Worm (Caenorhabditis elegans) whole organism, L1 larva: ENCODE measurements around the gene Y67D8C.2.

Experiments used
- C04F5.9 ChIP-seq: sonication (generic microtip); optimal IDR thresholded peaks from 2 replicates; lab custom pipeline; 2016; ENCODE audit warnings: missing genetic modification characterization, missing compliant biosample characterization
- C16A3.4 ChIP-seq: fragments of 150-350 bp; optimal IDR thresholded peaks from 2 replicates; lab custom pipeline; 2014; ENCODE audit warnings: missing biosample characterization, missing genetic modification characterization
- F16B12.6 ChIP-seq: fragments of 150-350 bp; optimal IDR thresholded peaks from 2 replicates; lab custom pipeline; 2014; ENCODE audit warnings: missing biosample characterization, missing genetic modification characterization
- alr-1 ChIP-seq: fragments of 200-800 bp; sonication (Bioruptor generic); optimal IDR thresholded peaks from 2 replicates; lab custom pipeline; 2018; ENCODE audit warnings: borderline replicate concordance, mild to moderate bottlenecking, missing genetic modification characterization, missing compliant biosample characterization
- ama-1 ChIP-seq: fragments of 150-350 bp; optimal IDR thresholded peaks from 2 replicates; lab custom pipeline; 2014
- blmp-1 ChIP-seq: fragments of 150-350 bp; optimal IDR thresholded peaks from 2 replicates; lab custom pipeline; 2014; ENCODE audit warnings: missing biosample characterization, missing genetic modification characterization
- ceh-82 ChIP-seq, 3 experiments: fragments of 150-350 bp in 1 of 3; sonication (generic microtip) in 2 of 3; optimal IDR thresholded peaks; 2 replicates each; lab custom pipeline; 2014 to 2017; ENCODE audit warnings: missing biosample characterization in 3 of 3, missing genetic modification characterization in 3 of 3
- dpl-1 ChIP-seq, 3 experiments: fragments of 150-350 bp in 2 of 3; sonication (generic microtip) in 1 of 3; optimal IDR thresholded peaks; 2 replicates each; lab custom pipeline; 2014 to 2017; ENCODE audit warnings: missing biosample characterization in 3 of 3, missing genetic modification characterization in 3 of 3, missing genetic modification reagents in 3 of 3
- efl-1 ChIP-seq, 4 experiments: fragments of 150-350 bp; optimal IDR thresholded peaks in 3 of 4; peaks in 1 of 4; 1 replicate in 1 of 4; 2 replicates in 3 of 4; lab custom pipeline; 2014; ENCODE audit warnings: missing biosample characterization in 2 of 4, missing genetic modification characterization in 2 of 4, missing genetic modification reagents in 2 of 4
- efl-3 ChIP-seq: fragments of 200-800 bp; sonication (Bioruptor generic); optimal IDR thresholded peaks from 2 replicates; lab custom pipeline; 2018; ENCODE audit warnings: mild to moderate bottlenecking, missing genetic modification characterization, missing compliant biosample characterization
- elt-2 ChIP-seq: sonication (generic microtip); optimal IDR thresholded peaks from 2 replicates; lab custom pipeline; 2016; ENCODE audit warnings: missing genetic modification characterization, mild to moderate bottlenecking, inconsistent platforms, missing compliant biosample characterization, missing genetic modification reagents
- elt-3 ChIP-seq, 6 experiments: fragments of 150-350 bp in 1 of 6; sonication (generic microtip); optimal IDR thresholded peaks; 2 replicates each; lab custom pipeline; 2017 to 2018; ENCODE audit warnings: missing biosample characterization in 6 of 6, missing genetic modification characterization in 6 of 6, inconsistent platforms in 1 of 6
- fkh-4 ChIP-seq: sonication (generic microtip); optimal IDR thresholded peaks from 2 replicates; lab custom pipeline; 2016; ENCODE audit warnings: missing compliant biosample characterization, missing genetic modification characterization, borderline replicate concordance
- fkh-8 ChIP-seq: sonication (generic microtip); optimal IDR thresholded peaks from 2 replicates; lab custom pipeline; 2016; ENCODE audit warnings: mild to moderate bottlenecking, missing genetic modification characterization, missing compliant biosample characterization
- grh-1 ChIP-seq: fragments of 200-800 bp; sonication (Bioruptor generic); IDR thresholded peaks from 2 replicates; pipeline ENCODE4 v1.3.6; 2022; ENCODE audit warnings: missing genetic modification reagents, missing genetic modification characterization, missing compliant biosample characterization
- irx-1 ChIP-seq: sonication (generic microtip); optimal IDR thresholded peaks from 2 replicates; lab custom pipeline; 2016; ENCODE audit warnings: missing genetic modification characterization, missing compliant biosample characterization
- isw-1 ChIP-seq: fragments of 200-800 bp; sonication (Bioruptor generic); IDR thresholded peaks from 2 replicates; pipeline ENCODE4 v1.3.6; 2022; ENCODE audit warnings: missing genetic modification characterization, missing compliant biosample characterization
- jun-1 ChIP-seq: fragments of 150-350 bp; optimal IDR thresholded peaks from 2 replicates; lab custom pipeline; 2014; ENCODE audit warnings: missing biosample characterization, missing genetic modification reagents, missing genetic modification characterization
- lin-13 ChIP-seq: fragments of 150-350 bp; optimal IDR thresholded peaks from 2 replicates; lab custom pipeline; 2014; ENCODE audit warnings: missing biosample characterization, missing genetic modification reagents, missing genetic modification characterization
- lin-15B ChIP-seq: fragments of 150-350 bp; sonication (generic microtip); optimal IDR thresholded peaks from 3 replicates; lab custom pipeline; 2014; ENCODE audit warnings: missing biosample characterization, missing genetic modification characterization
- lin-35 ChIP-seq, 2 experiments: fragments of 150-350 bp; optimal IDR thresholded peaks; 2 replicates each; lab custom pipeline; 2014; ENCODE audit warnings: missing biosample characterization in 2 of 2, missing genetic modification characterization in 2 of 2, missing genetic modification reagents in 2 of 2
- lsy-2 ChIP-seq, 2 experiments: fragments of 150-350 bp; optimal IDR thresholded peaks; 2 replicates each; lab custom pipeline; 2014; ENCODE audit warnings: missing biosample characterization in 2 of 2, missing genetic modification characterization in 2 of 2
- mdl-1 ChIP-seq, 2 experiments: fragments of 150-350 bp; optimal IDR thresholded peaks; 2 replicates each; lab custom pipeline; 2014 to 2017; ENCODE audit warnings: missing biosample characterization in 2 of 2, missing genetic modification characterization in 2 of 2, inconsistent platforms in 1 of 2
- mep-1 ChIP-seq: fragments of 150-350 bp; optimal IDR thresholded peaks from 2 replicates; lab custom pipeline; 2014; ENCODE audit warnings: missing biosample characterization, missing genetic modification characterization
- nhr-19 ChIP-seq: fragments of 200-800 bp; sonication (Bioruptor generic); conservative IDR thresholded peaks from 2 replicates; pipeline ENCODE4 v1.3.6; 2022; ENCODE audit warnings: missing genetic modification characterization, missing compliant biosample characterization
- nhr-20 ChIP-seq: sonication (generic microtip); optimal IDR thresholded peaks from 2 replicates; lab custom pipeline; 2016; ENCODE audit warnings: mild to moderate bottlenecking, missing genetic modification characterization, missing compliant biosample characterization
- nhr-47 ChIP-seq: sonication (generic microtip); optimal IDR thresholded peaks from 2 replicates; lab custom pipeline; 2016; ENCODE audit warnings: mild to moderate bottlenecking, missing genetic modification characterization, moderate library complexity, missing compliant biosample characterization
- nhr-71 ChIP-seq: sonication (generic microtip); optimal IDR thresholded peaks from 2 replicates; lab custom pipeline; 2016; ENCODE audit warnings: mild to moderate bottlenecking, missing genetic modification characterization, moderate library complexity, missing compliant biosample characterization
- nhr-76 ChIP-seq: sonication (generic microtip); optimal IDR thresholded peaks from 2 replicates; lab custom pipeline; 2017; ENCODE audit warnings: missing biosample characterization, missing genetic modification characterization
- nhr-77 ChIP-seq: fragments of 150-350 bp; optimal IDR thresholded peaks from 2 replicates; lab custom pipeline; 2014; ENCODE audit warnings: missing biosample characterization, missing genetic modification characterization
- nhr-90 ChIP-seq: sonication (generic microtip); optimal IDR thresholded peaks from 2 replicates; lab custom pipeline; 2016; ENCODE audit warnings: mild to moderate bottlenecking, missing genetic modification characterization, missing compliant biosample characterization; ENCODE audit not compliant: poor library complexity
- pax-3 ChIP-seq: fragments of 200-800 bp; sonication (Bioruptor generic); optimal IDR thresholded peaks from 2 replicates; lab custom pipeline; 2018; ENCODE audit warnings: mild to moderate bottlenecking, missing genetic modification characterization, moderate library complexity, missing compliant biosample characterization
- tbx-2 ChIP-seq: sonication (generic microtip); optimal IDR thresholded peaks from 2 replicates; lab custom pipeline; 2016; ENCODE audit warnings: missing genetic modification characterization, missing compliant biosample characterization
- unc-98 ChIP-seq: fragments of 200-800 bp; sonication (Bioruptor generic); IDR thresholded peaks from 2 replicates; pipeline ENCODE4 v1.3.6; 2022; ENCODE audit warnings: missing genetic modification characterization, missing compliant biosample characterization
- vab-15 ChIP-seq: sonication (generic microtip); optimal IDR thresholded peaks from 2 replicates; lab custom pipeline; 2017; ENCODE audit warnings: missing genotype, mild to moderate bottlenecking, missing genetic modification characterization, missing compliant biosample characterization
- ztf-4 ChIP-seq: fragments of 150-350 bp; optimal IDR thresholded peaks from 2 replicates; lab custom pipeline; 2014; ENCODE audit warnings: missing biosample characterization, missing genetic modification characterization

Y67D8C.2 gene

DNA sequence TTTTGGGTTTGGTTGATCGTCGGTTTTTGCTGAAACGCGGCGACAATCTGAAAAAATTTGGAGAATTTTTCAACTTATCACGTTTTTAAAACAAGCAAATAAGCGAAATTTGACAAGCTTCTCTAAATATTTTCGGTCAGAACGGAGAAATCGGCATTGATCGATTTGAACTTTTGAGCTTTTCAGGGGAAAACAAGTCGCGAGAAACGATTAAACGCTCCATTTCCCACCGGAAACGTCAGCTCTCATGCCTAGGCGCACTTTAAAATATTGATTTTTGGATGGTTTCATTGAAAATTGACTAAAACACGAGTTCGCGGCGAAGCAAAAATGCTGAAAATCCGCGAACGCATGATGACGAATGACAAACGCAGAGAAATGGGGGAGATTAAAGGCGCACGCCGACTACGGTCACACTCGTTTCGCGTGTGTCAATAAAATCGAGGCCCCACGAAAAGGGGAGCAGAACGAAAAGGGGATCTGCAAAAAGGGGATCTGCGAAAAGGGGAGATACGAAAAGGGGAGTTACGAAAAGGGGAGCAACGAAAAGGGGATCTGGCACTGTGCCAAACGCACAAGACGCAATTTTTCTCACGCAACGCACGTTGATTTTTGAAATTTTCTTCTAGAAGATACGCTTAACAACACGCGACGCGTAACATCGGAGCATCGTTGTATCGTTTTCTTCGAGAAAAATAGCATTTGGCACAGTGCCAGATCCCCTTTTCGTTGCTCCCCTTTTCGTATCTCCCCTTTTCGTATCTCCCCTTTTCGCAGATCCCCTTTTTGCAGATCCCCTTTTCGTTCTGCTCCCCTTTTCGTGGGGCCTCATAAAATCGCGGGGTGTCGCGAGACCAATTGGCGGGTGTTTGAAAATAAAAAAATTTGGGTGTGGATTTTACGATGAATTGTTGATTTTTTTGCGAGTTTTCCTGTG is 21.8 kb upstream of the Y67D8C.2 start, which contains the start of gene eel-1 (continued):
- TF ChIP-seq pax-3 (peak; percentile 94), nhr-47 (tag; lab: Kevin White, UChicago) (peak; percentile 98), mep-1 (tag; lab: Kevin White, UChicago) (peak; percentile 74), lsy-2 (tag; optimal IDR thresholded peaks at IDR 0.05; lab: Kevin White, UChicago) (peak; percentile 98 to 99), mdl-1 (tag; optimal IDR thresholded peaks at IDR 0.05; lab: Kevin White, UChicago) (peak in 1 of 2 experiments; percentile 75), fkh-8 (tag; lab: Kevin White, UChicago) (peak; percentile 92), ceh-82 (tag; optimal IDR thresholded peaks at IDR 0.05; lab: Kevin White, UChicago) (peak; percentile 89 to 95 (median 93)), lin-13 (GFP tag; lab: Kevin White, UChicago) (peak; percentile 89), grh-1 (GFP tag; lab: Robert Waterston, UW) (peak; percentile 95), elt-2 (peak; percentile 77), nhr-76 (tag; lab: Kevin White, UChicago) (peak; percentile 25), nhr-20 (tag; lab: Kevin White, UChicago) (peak; percentile 96), nhr-19 (GFP tag; lab: Robert Waterston, UW) (peak; percentile 98), unc-98 (GFP tag; lab: Robert Waterston, UW) (peak; percentile 99), nhr-77 (tag; lab: Kevin White, UChicago) (peak; percentile 80), F16B12.6 (tag; lab: Kevin White, UChicago) (peak; percentile 50), C04F5.9 (tag; lab: Kevin White, UChicago) (peak; percentile 84), lin-35 (GFP tag; optimal IDR thresholded peaks at IDR 0.05; lab: Kevin White, UChicago) (peak; percentile 95), vab-15 (tag; lab: Kevin White, UChicago) (peak; percentile 97)

DNA sequence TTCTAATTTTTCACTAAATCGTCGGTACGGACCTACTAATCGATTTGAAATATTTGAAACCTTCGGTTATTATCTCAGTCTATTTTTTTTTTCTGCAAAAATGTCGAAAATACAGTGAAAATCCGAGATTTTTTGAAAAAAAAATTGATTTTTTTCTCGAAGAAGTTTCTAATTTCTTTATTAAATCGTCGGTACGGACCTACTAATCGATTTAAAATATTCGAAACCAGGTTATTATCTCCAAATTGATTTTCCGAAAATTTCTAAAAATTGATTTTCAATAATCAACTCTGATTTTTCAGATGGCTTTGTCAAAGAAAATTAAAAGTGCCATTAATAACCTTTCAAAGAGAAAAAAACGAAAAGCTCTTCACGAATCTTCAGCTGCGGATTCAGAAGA is 18.7 kb upstream of the Y67D8C.2 start, which contains the start of gene ivph-3:
ivph-3 (plus strand) TSS at position 301 of the 400 bp plus-strand sequence.
- TF ChIP-seq ztf-4: no peak
- TF ChIP-seq tbx-2 (tag; lab: Kevin White, UChicago): no peak
- TF ChIP-seq fkh-8 (tag; lab: Kevin White, UChicago): no peak
- TF ChIP-seq ama-1 (lab: Kevin White, UChicago): no peak
- TF ChIP-seq fkh-4 (tag; lab: Kevin White, UChicago): no peak
- no peak for TF ChIP-seq C16A3.4
- no peak for TF ChIP-seq nhr-90 (tag; lab: Kevin White, UChicago)
- no peak for TF ChIP-seq irx-1 (tag; lab: Kevin White, UChicago)
- TF ChIP-seq alr-1 (tag; lab: Kevin White, UChicago): no peak
- no peak for TF ChIP-seq efl-3 (GFP tag; lab: Kevin White, UChicago)
- no peak for TF ChIP-seq lin-13 (GFP tag; lab: Kevin White, UChicago)
- no peak for TF ChIP-seq isw-1

DNA sequence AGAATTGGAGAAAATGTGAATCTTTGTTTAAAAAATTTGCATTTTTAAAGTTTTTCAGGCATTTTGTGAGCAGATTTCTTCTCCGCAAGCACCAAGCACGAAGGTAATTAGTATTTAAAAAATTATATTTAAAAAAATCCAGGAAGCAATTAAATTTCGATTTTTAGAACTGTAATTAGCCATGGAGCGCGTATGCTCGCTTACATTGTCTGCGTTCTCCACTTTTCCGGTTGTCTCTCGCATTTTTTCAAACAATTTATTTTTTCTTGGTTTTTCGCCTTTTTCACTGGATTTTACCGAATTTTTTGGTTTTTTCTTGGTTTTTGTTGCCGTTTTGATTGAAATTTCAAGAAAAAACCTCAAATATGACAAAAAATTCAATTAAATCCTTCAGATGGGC is 16.8 kb upstream of the Y67D8C.2 start:
- TF ChIP-seq blmp-1 (peak; percentile 1), lin-15B (tag; lab: Kevin White, UChicago) (peak; percentile 28), dpl-1 (GFP tag; optimal IDR thresholded peaks at IDR 0.05; lab: Kevin White, UChicago) (peak; percentile 8 to 44 (median 30)), lin-35 (GFP tag; optimal IDR thresholded peaks at IDR 0.05; lab: Kevin White, UChicago) (peak; percentile 13 to 27), elt-3 (tag; optimal IDR thresholded peaks at IDR 0.05; lab: Kevin White, UChicago) (no peak), mep-1 (tag; lab: Kevin White, UChicago) (peak; percentile 49), lsy-2 (tag; optimal IDR thresholded peaks at IDR 0.05; lab: Kevin White, UChicago) (peak; percentile 49 to 78), nhr-71 (peak; percentile 21), nhr-19 (GFP tag; lab: Robert Waterston, UW) (no peak), jun-1 (tag; lab: Kevin White, UChicago) (no peak), efl-1 (optimal IDR thresholded peaks at IDR 0.05; lab: Kevin White, UChicago) (peak; percentile 26 to 33), efl-1 (GFP tag; optimal IDR thresholded peaks at IDR 0.05 in 1 of 2; lab: Kevin White, UChicago) (peak; percentile 39 to 83), C16A3.4 (peak; percentile 0), nhr-47 (tag; lab: Kevin White, UChicago) (peak; percentile 4)
